Fruit fly (Drosophila melanogaster) S2 (cell line): ENCODE data around the gene CG11162.

ENCODE experiments used
- CG8478 ChIP-seq: fragments of >200 bp; optimal IDR thresholded peaks from 2 replicates; lab custom pipeline; 2018
- CTCF ChIP-seq, 2 experiments: fragments of >200 bp; optimal IDR thresholded peaks; 2 replicates each; lab custom pipeline; 2018

DNA sequence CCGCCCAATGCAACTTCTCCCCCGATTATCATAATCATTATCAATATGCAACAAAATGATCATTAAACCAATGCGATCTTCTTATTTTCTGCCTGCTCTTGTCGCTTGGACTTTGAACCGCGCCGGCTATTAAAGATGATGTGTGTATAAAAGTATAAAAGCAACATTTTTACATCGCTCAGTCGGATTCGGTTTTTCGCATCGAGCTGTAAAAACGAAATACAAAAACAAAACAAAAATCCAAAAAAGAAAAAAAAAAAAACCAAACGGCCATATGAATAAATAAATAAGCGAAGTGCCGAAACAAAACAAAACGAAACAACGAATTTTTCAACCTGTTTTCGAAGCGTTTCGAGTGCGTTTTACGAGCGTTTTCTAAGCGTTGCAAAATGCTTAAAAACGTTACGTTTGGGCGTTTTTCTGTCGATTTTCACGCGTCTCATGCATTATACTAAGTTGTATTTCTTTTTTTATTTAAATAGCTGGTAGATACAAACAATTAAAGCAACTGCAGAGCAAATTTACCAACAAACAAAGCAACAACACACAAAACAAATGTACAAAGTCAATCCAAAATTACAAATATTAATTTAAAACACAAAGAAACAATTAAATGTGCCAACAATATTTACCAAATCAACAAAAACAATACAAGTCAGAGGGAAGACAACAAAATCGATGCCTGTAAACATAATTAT is 31.8 kb upstream of the CG11162 start:
- TF ChIP-seq CTCF (optimal IDR thresholded peaks at IDR 0.05; lab: Kevin White, UChicago) = no peak
- no peak for TF ChIP-seq CG8478
